Fruit fly (Drosophila melanogaster) S2 (cell line): ENCODE data around the gene CG6230.

ENCODE experiments used
- CG8478 ChIP-seq: fragments of >200 bp; optimal IDR thresholded peaks from 2 replicates; lab custom pipeline; 2018
- CTCF ChIP-seq, 2 experiments: fragments of >200 bp; optimal IDR thresholded peaks; 2 replicates each; lab custom pipeline; 2018

DNA sequence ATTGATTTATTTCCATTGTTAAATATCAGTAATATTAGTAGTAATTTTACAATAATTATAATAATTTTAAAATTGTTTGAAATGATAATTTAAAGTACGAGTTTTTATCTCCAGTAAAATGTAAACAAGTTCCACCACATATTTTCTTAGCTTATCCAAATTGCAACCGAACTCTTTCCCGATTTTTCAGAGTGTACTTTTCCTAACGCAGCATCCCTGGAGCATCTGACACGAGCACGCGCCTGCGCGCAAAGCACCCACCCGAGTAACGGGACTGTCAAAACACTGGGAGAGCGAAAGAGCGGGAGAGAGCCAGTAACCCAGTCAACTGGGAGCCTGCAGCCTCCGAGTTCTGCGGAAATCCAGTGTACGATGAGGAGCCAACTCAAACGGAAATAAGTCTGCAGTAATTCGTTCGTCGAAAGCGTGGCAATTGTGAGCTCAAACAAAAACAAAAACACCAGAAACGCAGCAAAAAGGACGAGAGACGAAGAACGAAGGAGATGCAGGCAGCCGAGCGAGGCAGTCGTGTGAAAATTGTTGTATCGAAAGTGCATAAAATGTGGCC lies 33.7 kb downstream of the CG6230 start, which contains the start of gene CG16854:
- TF ChIP-seq CG8478 (lab: Kevin White, UChicago) (no peak), CTCF (optimal IDR thresholded peaks at IDR 0.05; lab: Kevin White, UChicago) (no peak)
